Worm (Caenorhabditis elegans) whole organism, L4/young adult: ENCODE data around the gene F14H3.5.

Experiments used
- W03F9.2 ChIP-seq: fragments of 150-350 bp; optimal IDR thresholded peaks from 2 replicates; lab custom pipeline; 2014; ENCODE audit warnings: missing biosample characterization, missing genetic modification characterization
- him-1 ChIP-seq: sonication (generic microtip); optimal IDR thresholded peaks from 2 replicates; lab custom pipeline; 2016; ENCODE audit warnings: missing genotype, missing genetic modification reagents, missing genetic modification characterization, missing compliant biosample characterization

DNA sequence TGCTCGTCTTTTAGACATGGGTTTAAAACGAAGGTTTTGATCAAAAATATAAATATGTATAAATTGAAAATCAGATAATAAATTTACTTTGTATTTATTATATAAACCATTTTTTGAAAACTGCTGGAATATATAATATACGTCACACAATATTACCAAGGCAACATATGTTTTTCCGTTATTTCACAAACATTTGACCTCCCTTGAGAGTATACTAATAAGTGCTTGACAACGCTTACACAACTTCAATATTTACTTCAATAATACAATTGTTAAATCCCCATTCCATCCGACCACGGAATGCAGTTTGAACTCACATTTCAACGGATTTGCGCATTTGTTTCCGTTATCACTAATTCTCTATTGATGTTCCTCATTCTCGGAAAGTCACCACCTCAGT is 9.4 kb downstream of the F14H3.5 start, which contains the start of gene str-198:
- TF ChIP-seq him-1 (tag; lab: Kevin White, UChicago) (no peak), W03F9.2 (no peak)
